Worm (Caenorhabditis elegans) whole organism, L4/young adult: ENCODE data around the gene hpl-1.
A peak's percentile ranks its signal among the peaks of the same experiment; 100 is the strongest.

ENCODE experiments used
- W03F9.2 ChIP-seq: fragments of 150-350 bp; optimal IDR thresholded peaks from 2 replicates; lab custom pipeline; 2014; ENCODE audit warnings: missing biosample characterization, missing genetic modification characterization
- dao-5 ChIP-seq: sonication (generic microtip); optimal IDR thresholded peaks from 2 replicates; lab custom pipeline; 2016; ENCODE audit warnings: missing genotype, missing genetic modification characterization, moderate library complexity, missing compliant biosample characterization
- him-1 ChIP-seq: sonication (generic microtip); optimal IDR thresholded peaks from 2 replicates; lab custom pipeline; 2016; ENCODE audit warnings: missing genotype, missing genetic modification reagents, missing genetic modification characterization, missing compliant biosample characterization

The hpl-1 gene

DNA sequence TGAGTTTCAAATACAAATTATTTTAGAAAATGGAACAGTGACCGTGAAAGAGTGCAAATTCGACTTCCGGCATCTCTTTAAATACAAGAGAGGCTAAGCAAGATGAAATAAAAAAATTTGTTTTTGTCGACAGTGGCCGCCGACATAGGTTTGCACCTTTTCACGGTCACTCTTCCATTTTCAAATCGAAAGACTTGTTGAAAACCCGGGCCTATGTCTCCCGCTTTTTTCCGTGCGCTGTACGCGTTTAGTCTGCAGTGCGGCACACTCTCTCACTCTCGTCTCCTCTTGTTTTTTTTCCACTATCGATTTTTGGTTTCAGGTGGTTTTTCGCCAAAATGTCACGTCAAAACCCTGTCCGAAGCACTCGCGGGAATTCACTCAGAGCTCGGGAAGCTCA, at the start of gene hpl-1:
hpl-1 (plus strand) TSS at position 301 of the 400 bp plus-strand sequence.
- TF ChIP-seq dao-5 (tag; lab: Kevin White, UChicago) (no peak), him-1 (tag; lab: Kevin White, UChicago) (no peak), W03F9.2 (tag; lab: Kevin White, UChicago) (no peak)

DNA sequence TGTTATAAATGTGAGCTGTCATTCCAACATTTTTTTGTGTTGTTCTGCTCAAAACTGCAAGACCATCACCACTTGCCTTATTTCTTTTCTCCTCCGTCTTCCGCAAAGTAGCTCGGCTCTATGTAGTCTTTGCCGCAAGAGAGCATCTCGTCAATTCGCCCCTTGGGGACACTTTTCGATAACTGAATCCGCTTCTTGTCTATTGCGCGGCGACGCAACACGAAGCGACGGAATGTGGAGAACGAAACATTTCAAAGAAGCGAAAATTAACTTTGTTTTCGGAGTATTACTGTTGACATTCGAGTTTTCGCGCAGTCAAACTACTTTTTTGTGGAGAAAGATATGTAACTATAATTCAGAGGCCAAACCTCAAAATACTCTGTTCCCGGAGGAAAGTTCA, 47.1 kb upstream of the hpl-1 start:
- TF ChIP-seq W03F9.2 (tag; lab: Kevin White, UChicago) (no peak), him-1 (tag; lab: Kevin White, UChicago) (no peak), dao-5 (tag; lab: Kevin White, UChicago) (no peak)

DNA sequence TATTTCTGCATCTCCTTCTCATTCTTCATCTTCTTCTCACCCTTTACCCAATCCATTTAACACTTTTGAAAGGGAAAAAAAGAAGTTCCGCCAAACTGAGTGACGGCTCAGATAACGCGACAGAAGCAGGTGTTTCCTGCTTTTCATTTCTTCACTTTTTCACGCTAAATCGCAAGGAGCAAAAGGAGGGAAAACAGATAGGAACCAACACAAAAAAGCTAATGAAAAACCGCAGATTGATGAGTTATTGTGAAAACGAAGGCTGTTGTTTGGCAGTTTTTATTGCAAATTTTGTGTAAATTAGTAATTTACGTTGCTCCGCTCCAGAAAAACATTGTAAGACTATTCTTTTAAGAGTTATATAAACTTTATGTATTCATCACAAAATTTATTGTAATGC, 44.9 kb upstream of the hpl-1 start:
- TF ChIP-seq W03F9.2 (tag; lab: Kevin White, UChicago) (no peak), him-1 (tag; lab: Kevin White, UChicago) (no peak), dao-5 (tag; lab: Kevin White, UChicago) (no peak)

DNA sequence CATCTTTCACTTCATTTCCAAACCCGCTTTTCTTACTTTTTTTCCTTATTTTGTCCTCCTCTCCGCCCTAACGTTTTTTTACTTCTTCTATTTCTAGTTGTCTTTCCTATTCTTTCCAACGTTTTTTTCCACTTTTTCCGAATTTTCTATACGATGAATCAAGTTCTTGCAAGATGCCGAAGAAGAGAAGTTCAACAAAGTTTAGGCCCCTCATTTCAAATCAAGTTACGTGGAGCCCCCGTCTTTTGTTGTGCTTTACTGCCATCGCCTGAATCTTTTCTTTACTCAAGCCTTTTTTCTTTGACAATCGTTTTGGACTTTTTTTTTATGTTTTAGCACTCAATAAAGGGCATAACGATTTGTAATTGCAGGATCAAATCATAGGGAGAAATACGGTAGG, 43.8 kb upstream of the hpl-1 start, which contains the start of gene unc-9:
unc-9 (plus strand) TSS at position 370 of the 400 bp plus-strand sequence.
- TF ChIP-seq W03F9.2 (tag; lab: Kevin White, UChicago): no peak
- TF ChIP-seq dao-5 (tag; lab: Kevin White, UChicago): no peak
- no peak for TF ChIP-seq him-1 (tag; lab: Kevin White, UChicago)

DNA sequence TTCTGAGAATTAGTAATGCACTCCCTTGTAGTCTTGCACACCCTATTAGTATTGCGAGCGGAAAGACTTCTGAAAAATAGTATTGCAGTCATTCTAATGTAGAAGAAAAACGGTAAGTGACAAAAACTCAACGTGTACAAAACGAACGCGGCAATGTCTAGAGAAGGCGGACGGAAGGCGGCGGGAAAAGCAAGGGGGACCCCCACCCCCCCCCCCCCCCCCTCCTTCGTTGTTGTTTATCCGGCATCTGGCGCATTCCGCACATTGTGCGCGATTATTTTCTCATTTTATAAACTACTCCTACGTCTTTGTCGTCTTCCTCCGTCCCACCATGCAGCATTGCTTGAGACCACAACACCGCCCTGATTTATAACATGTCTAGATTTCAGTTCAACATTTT, 42.9 kb upstream of the hpl-1 start:
- TF ChIP-seq dao-5 (tag; lab: Kevin White, UChicago) (no peak), W03F9.2 (tag; lab: Kevin White, UChicago) (no peak), him-1 (tag; lab: Kevin White, UChicago) (no peak)

DNA sequence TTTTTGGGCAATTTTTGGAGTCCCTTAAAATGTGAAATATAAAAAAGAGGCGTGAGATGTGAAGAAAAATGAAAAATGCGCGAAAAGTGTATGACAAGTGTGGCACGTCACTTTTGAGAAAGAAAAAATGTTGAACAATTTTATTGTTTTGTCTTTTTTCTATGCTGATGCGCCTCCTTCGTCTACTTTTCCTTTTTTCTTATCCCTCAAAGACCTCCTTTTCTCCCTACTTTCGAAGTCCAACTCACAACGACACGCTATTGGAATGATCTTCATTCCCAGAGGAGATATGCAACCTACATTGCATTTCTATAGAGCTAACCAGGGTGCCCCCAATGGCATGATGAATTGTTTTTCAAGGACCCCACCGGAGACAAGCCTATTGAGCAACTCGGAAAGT, 39.2 kb upstream of the hpl-1 start:
- TF ChIP-seq him-1 (tag; lab: Kevin White, UChicago) (no peak), W03F9.2 (tag; lab: Kevin White, UChicago) (no peak), dao-5 (tag; lab: Kevin White, UChicago) (no peak)

DNA sequence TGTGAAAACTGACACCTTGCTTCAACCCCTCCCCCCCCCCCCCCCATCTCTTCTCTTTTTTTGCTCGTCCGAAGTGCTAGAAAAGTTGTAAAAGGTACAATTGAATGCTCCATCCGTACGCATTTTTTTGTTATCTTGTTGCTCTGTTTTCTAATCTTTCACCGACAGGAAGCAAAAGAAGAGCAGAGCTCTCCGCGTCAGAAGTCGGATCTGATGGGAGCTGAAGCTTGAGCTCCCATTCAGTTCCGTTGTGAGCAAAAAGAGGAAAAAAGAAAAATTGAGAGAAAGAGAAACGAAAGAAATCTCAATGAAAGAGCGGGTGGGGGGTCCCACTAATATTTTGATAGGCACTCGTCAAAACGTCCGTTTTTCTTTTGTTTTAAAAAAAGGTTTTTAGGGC, 38.3 kb upstream of the hpl-1 start:
- TF ChIP-seq dao-5 (tag; lab: Kevin White, UChicago) (no peak), him-1 (tag; lab: Kevin White, UChicago) (no peak), W03F9.2 (tag; lab: Kevin White, UChicago) (no peak)

DNA sequence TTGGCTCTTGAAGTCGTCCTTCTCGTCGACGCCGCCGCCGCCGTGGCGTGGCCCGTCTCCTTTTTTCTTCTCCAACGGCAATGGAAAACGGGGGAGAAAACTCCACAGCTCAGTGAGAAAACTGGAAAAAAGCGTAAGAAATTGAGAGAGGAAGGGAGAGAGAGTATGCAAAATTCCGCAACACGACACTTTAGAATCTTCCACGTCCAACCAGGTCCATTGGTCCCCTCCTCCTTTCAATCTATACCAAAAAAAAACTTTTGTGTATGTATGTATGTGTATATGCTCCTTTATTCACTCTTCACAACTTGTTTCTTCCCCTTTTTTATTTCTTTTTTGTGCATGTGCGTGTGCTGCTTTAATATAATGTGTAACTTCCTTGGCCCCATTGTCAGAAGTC, 36.2 kb upstream of the hpl-1 start:
- TF ChIP-seq W03F9.2 (tag; lab: Kevin White, UChicago) (no peak), dao-5 (tag; lab: Kevin White, UChicago) (no peak), him-1 (tag; lab: Kevin White, UChicago) (no peak)

DNA sequence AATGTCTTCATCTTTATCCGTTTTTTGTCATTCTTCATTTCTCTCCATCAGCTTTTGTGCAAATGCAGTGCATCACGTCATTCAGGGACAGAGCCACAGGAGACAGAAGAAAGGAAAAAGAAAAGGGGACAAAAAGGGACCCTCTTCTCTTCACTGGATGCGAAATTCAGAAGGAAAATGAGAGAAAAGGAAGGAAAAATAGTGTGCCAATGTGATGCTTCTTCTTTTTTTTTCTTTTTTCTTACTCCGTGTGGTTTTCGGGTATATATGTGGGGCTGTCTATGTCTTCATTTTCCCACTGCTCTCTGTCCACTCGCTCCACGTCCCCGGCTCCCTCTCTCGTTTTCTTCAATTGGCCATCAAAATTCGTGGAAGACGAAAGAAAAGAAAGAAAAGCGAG, 34.7 kb upstream of the hpl-1 start:
- TF ChIP-seq W03F9.2 (tag; lab: Kevin White, UChicago): no peak
- TF ChIP-seq him-1 (tag; lab: Kevin White, UChicago): peak; percentile 83

DNA sequence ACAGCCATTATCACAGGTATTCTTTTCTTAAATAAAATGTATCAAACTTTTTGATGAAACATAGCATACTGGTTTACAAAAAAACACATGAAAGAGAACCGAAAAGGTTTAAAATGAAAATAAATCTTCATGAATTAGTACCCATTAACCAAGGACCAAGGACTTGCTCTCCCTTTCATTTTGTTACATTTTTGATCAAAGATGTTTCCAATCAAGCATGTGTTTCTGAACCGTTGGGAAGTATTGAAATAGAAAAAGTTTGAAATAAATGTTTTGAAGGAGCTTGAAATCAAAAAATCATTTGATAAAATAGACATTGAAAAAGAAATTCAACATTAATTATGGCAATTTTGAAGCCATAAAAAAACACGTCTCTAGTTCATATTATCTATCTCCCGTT, 32.7 kb upstream of the hpl-1 start:
- TF ChIP-seq W03F9.2 (tag; lab: Kevin White, UChicago) (no peak), him-1 (tag; lab: Kevin White, UChicago) (no peak), dao-5 (tag; lab: Kevin White, UChicago) (no peak)

DNA sequence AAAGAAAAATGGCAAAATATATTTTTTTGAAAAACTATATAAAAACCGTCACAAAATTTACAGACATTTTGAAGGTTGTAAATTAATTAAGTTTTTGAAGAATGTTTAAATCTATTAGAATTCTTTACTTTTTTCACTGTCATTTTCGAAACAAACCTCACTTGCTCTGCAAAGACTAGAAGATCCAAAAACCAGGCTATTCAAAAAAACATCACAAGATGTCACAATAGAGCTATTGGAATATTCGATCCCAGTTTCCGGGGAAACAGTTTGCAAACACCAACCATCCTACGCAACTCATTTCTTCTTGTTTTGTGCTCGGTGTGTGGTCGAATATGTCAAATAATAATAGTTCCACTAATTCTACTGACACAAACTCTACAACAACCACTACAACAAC, 28.4 kb upstream of the hpl-1 start, which contains the start of gene R12H7.4:
R12H7.4 (plus strand) TSS at position 301 of the 400 bp plus-strand sequence.
- no peak for TF ChIP-seq dao-5 (tag; lab: Kevin White, UChicago)
- no peak for TF ChIP-seq him-1 (tag; lab: Kevin White, UChicago)
- TF ChIP-seq W03F9.2 (tag; lab: Kevin White, UChicago): no peak

DNA sequence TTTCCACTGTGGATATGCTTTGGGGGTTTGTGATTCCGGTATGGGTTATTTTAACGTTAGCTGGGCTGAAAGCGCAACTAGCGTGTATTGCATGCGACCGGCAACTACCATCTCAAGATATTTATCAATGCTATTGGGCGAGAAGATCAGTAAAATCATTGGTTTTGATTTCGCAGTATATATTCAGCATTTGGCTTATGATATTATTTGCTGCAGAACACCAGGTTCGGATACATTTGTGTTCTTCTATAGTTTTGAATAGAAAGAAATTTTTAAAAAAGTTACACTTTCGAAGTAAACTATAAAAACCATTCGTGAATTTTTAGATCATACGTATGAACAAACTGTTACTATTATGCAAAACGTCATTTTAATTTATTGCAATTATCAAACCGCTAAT, 27.2 kb upstream of the hpl-1 start:
- TF ChIP-seq dao-5 (tag; lab: Kevin White, UChicago) (no peak), him-1 (tag; lab: Kevin White, UChicago) (no peak), W03F9.2 (tag; lab: Kevin White, UChicago) (no peak)

DNA sequence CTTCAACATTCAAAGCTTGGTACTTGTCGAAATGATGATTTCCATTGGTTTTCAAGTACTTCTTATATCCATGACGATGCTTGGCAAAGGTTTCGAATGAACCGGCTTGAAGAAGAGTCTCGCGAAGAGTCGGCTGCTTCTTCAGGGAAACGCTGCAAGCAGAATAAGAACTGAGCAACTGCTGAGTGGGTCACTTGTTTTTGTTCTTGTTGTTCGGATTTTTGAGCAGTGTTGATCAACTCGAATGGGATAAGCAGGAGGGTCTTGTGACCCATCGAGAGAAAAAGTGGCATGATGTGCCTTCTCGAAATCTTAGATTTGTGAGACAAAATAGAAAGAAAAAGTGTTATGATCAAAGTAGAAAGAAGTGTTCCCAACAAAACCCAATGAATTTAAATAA, 24.6 kb upstream of the hpl-1 start:
- TF ChIP-seq dao-5 (tag; lab: Kevin White, UChicago): no peak

DNA sequence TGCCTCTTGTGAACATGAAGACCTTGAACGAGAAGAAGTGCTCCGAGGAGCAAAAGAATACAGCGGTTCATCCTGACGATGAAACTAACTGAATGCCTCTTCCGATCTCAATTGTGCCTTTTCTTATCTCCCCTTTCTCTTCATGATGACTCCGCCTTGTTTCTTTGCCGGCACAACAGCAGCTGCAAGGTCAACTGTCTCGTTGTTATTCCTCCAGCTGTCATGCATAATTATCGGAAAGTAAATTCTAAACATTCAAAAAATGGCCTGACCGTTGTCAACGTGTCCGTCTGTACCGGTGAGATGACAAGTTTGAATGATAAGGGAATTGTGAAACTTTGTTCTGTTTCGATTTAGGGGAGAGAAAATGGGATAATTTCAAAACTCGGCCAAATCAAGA, 23.8 kb upstream of the hpl-1 start, which contains the start of gene asp-4:
asp-4 (minus strand) TSS at position 106 of the 400 bp plus-strand sequence.
- no peak for TF ChIP-seq him-1 (tag; lab: Kevin White, UChicago)
- TF ChIP-seq W03F9.2 (tag; lab: Kevin White, UChicago): no peak
- TF ChIP-seq dao-5 (tag; lab: Kevin White, UChicago): no peak

DNA sequence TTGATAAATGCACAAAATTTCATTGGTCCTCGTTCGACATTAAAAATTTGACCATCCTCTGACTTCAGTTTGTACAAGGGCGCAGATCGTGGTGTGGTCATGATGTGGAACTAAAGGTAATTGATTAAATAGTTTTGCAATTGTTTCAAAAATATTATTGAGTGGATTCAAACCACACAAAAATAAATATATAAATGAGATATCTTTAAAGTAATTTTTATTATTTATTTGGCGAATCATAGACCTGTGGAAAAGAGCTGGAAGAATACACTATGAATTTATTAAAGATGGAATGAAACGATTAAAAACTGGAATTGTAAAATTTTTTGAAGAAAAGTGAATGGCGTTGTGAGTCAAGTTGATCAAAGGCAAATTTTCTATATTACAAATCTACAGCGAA, 21.8 kb upstream of the hpl-1 start, which contains the start of gene skr-20:
skr-20 (minus strand) TSS at position 101 of the 400 bp plus-strand sequence.
- TF ChIP-seq W03F9.2 (tag; lab: Kevin White, UChicago): no peak
- no peak for TF ChIP-seq dao-5 (tag; lab: Kevin White, UChicago)
